Worm (Caenorhabditis elegans) whole organism, midembryonic: Measurements from ENCODE around the gene glb-3.

ENCODE experiments used
- flt-1 ChIP-seq: fragments of 200-800 bp; sonication (Bioruptor generic); IDR thresholded peaks from 2 replicates; pipeline ENCODE4 v1.3.6; 2022; ENCODE audit warnings: missing genetic modification characterization, missing compliant biosample characterization
- ref-1 ChIP-seq: fragments of 200-800 bp; sonication (Bioruptor generic); conservative IDR thresholded peaks from 2 replicates; pipeline ENCODE4 v1.3.6; 2022; ENCODE audit warnings: missing genetic modification reagents, missing genetic modification characterization, missing compliant biosample characterization
- ztf-23 ChIP-seq: fragments of 200-800 bp; sonication (Bioruptor generic); IDR thresholded peaks from 2 replicates; pipeline ENCODE4 v1.3.6; 2022; ENCODE audit warnings: missing genetic modification reagents, missing genetic modification characterization, missing compliant biosample characterization

- TF ChIP-seq ztf-23 (GFP tag; lab: Robert Waterston, UW) (no peak), flt-1 (GFP tag; lab: Robert Waterston, UW) (no peak), ref-1 (no peak)
Measured at ce11 chrV:11113607-11114006, 20.8 kb upstream of the glb-3 start, which contains the start of gene math-33.
